Worm (Caenorhabditis elegans) whole organism, mixed stage, embryonic: ENCODE results near the gene rdy-2.

ENCODE experiments used
- M03D4.4 ChIP-seq: sonication (generic microtip); optimal IDR thresholded peaks from 2 replicates; lab custom pipeline; 2017; ENCODE audit warnings: mild to moderate bottlenecking, missing genetic modification characterization, missing compliant biosample characterization
- bed-3 ChIP-seq: fragments of 200-800 bp; sonication (Bioruptor generic); optimal IDR thresholded peaks from 3 replicates; lab custom pipeline; 2018; ENCODE audit warnings: mild to moderate bottlenecking, missing genetic modification characterization, moderate library complexity, missing compliant biosample characterization
- blmp-1 ChIP-seq: fragments of 150-350 bp; optimal IDR thresholded peaks from 2 replicates; lab custom pipeline; 2014; ENCODE audit warnings: missing biosample characterization, missing genetic modification characterization
- ceh-39 ChIP-seq: fragments of 150-350 bp; optimal IDR thresholded peaks from 2 replicates; lab custom pipeline; 2014; ENCODE audit warnings: missing biosample characterization, missing genetic modification characterization
- ceh-43 ChIP-seq: fragments of 200-800 bp; sonication (Bioruptor generic); optimal IDR thresholded peaks from 2 replicates; lab custom pipeline; 2018; ENCODE audit warnings: mild to moderate bottlenecking, missing genetic modification characterization, moderate library complexity, missing compliant biosample characterization
- ceh-83 ChIP-seq: fragments of 200-800 bp; sonication (Bioruptor generic); optimal IDR thresholded peaks from 2 replicates; lab custom pipeline; 2018; ENCODE audit warnings: mild to moderate bottlenecking, missing genetic modification characterization, missing compliant biosample characterization
- ces-1 ChIP-seq: fragments of 150-350 bp; optimal IDR thresholded peaks from 2 replicates; lab custom pipeline; 2014; ENCODE audit warnings: missing biosample characterization, missing genetic modification reagents, missing genetic modification characterization
- cnd-1 ChIP-seq: fragments of 200-800 bp; sonication (Bioruptor generic); optimal IDR thresholded peaks from 2 replicates; lab custom pipeline; 2018; ENCODE audit warnings: mild to moderate bottlenecking, missing genetic modification characterization, missing compliant biosample characterization
- drap-1 ChIP-seq: fragments of 200-800 bp; sonication (Bioruptor generic); optimal IDR thresholded peaks from 3 replicates; lab custom pipeline; 2018; ENCODE audit warnings: mild to moderate bottlenecking, missing genetic modification characterization, missing compliant biosample characterization
- elt-1 ChIP-seq: sonication (generic microtip); optimal IDR thresholded peaks from 2 replicates; lab custom pipeline; 2017; ENCODE audit warnings: missing genetic modification characterization, mild to moderate bottlenecking, missing compliant biosample characterization, antibody characterized with exemption, moderate library complexity, borderline replicate concordance; ENCODE audit not compliant: insufficient read depth
- flh-1 ChIP-seq: fragments of 200-800 bp; sonication (Bioruptor generic); optimal IDR thresholded peaks from 2 replicates; lab custom pipeline; 2018; ENCODE audit warnings: mild to moderate bottlenecking, missing genetic modification characterization, moderate library complexity, missing compliant biosample characterization
- ham-2 ChIP-seq: fragments of 200-800 bp; sonication (Bioruptor generic); optimal IDR thresholded peaks from 2 replicates; lab custom pipeline; 2018; ENCODE audit warnings: mild to moderate bottlenecking, missing genetic modification characterization, missing compliant biosample characterization
- hlh-1 ChIP-seq: fragments of 150-350 bp; optimal IDR thresholded peaks from 2 replicates; lab custom pipeline; 2014; ENCODE audit warnings: missing biosample characterization, missing genetic modification reagents, missing genetic modification characterization
- lin-13 ChIP-seq: fragments of 150-350 bp; optimal IDR thresholded peaks from 2 replicates; lab custom pipeline; 2014; ENCODE audit warnings: missing biosample characterization, missing genetic modification characterization
- lin-32 ChIP-seq: fragments of 200-800 bp; sonication (Bioruptor generic); optimal IDR thresholded peaks from 2 replicates; lab custom pipeline; 2018; ENCODE audit warnings: mild to moderate bottlenecking, missing genetic modification characterization, missing compliant biosample characterization
- lsy-2 ChIP-seq: fragments of 150-350 bp; optimal IDR thresholded peaks from 2 replicates; lab custom pipeline; 2014; ENCODE audit warnings: missing biosample characterization, missing genetic modification characterization
- mep-1 ChIP-seq: fragments of 150-350 bp; optimal IDR thresholded peaks from 2 replicates; lab custom pipeline; 2017; ENCODE audit warnings: missing biosample characterization, missing genetic modification reagents, missing genetic modification characterization, inconsistent platforms
- mls-2 ChIP-seq: sonication (generic microtip); optimal IDR thresholded peaks from 2 replicates; lab custom pipeline; 2016; ENCODE audit warnings: mild to moderate bottlenecking, missing genetic modification characterization, moderate library complexity, missing compliant biosample characterization
- nhr-237 ChIP-seq: fragments of 150-350 bp; optimal IDR thresholded peaks from 2 replicates; lab custom pipeline; 2014; ENCODE audit warnings: missing biosample characterization, missing genetic modification characterization
- nhr-28 ChIP-seq: fragments of 150-350 bp; optimal IDR thresholded peaks from 2 replicates; lab custom pipeline; 2014; ENCODE audit warnings: missing biosample characterization, missing genetic modification characterization
- nhr-76 ChIP-seq: sonication (generic microtip); optimal IDR thresholded peaks from 2 replicates; lab custom pipeline; 2017; ENCODE audit warnings: missing biosample characterization, missing genetic modification characterization
- pha-4 ChIP-seq: fragments of 150-350 bp; optimal IDR thresholded peaks from 2 replicates; lab custom pipeline; 2018; ENCODE audit warnings: missing biosample characterization, missing genetic modification reagents, missing genetic modification characterization
- snpc-4 ChIP-seq: fragments of 150-350 bp; optimal IDR thresholded peaks from 2 replicates; lab custom pipeline; 2014; ENCODE audit warnings: missing biosample characterization, missing genetic modification characterization
- sptf-1 ChIP-seq: sonication (generic microtip); optimal IDR thresholded peaks from 2 replicates; lab custom pipeline; 2017; ENCODE audit warnings: mild to moderate bottlenecking, missing genetic modification characterization, moderate library complexity, missing compliant biosample characterization
- tbx-8 ChIP-seq: fragments of 200-800 bp; sonication (Bioruptor generic); optimal IDR thresholded peaks from 2 replicates; lab custom pipeline; 2018; ENCODE audit warnings: mild to moderate bottlenecking, missing genetic modification characterization, moderate library complexity, missing compliant biosample characterization
- unc-120 ChIP-seq: sonication (generic microtip); optimal IDR thresholded peaks from 2 replicates; lab custom pipeline; 2017; ENCODE audit warnings: missing genetic modification characterization, missing compliant biosample characterization; ENCODE audit not compliant: poor library complexity, severe bottlenecking
- unc-62 ChIP-seq: fragments of 150-350 bp; optimal IDR thresholded peaks from 2 replicates; lab custom pipeline; 2014; ENCODE audit warnings: missing biosample characterization, missing genetic modification reagents, missing genetic modification characterization
- zip-8 ChIP-seq: fragments of 150-350 bp; optimal IDR thresholded peaks from 2 replicates; lab custom pipeline; 2014; ENCODE audit warnings: missing biosample characterization, missing genetic modification characterization
- ztf-11 ChIP-seq: fragments of 150-350 bp; optimal IDR thresholded peaks from 2 replicates; lab custom pipeline; 2014; ENCODE audit warnings: missing biosample characterization, missing genetic modification characterization

The rdy-2 gene

ce11 chrV:13620676-13621075 is 19.9 kb upstream of the rdy-2 start, which contains the start of gene F53F4.15:
F53F4.15 (plus strand) TSS chrV:13620976.
- no peak for TF ChIP-seq ceh-43

DNA sequence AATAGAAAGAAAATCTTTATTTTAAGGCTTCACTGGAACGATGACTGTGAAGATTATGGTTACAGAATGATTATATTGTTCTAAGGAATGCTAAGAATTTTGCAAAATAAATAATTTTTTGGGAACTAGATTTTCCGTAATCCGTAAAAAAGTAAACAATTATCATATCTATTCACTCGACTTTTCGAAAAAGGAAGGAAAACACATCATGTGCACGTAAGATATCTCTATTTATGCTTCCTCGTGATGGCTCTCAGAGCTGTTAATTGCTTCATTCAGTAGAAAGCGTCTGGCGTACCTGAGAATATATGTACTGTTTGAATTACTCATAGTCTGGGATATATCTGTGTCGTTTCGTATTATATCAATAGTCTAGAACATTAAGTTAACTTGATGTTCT is 19.0 kb upstream of the rdy-2 start, which contains the start of gene srd-11:
TSS of gene srd-11 (minus strand) at position 101 of the 400 bp plus-strand sequence.
- TF ChIP-seq ceh-39 (tag; lab: Kevin White, UChicago) (no peak), lin-32 (GFP tag; lab: Kevin White, UChicago) (no peak), snpc-4 (tag; lab: Kevin White, UChicago) (no peak), nhr-28 (tag; lab: Kevin White, UChicago) (no peak), ceh-83 (GFP tag; lab: Kevin White, UChicago) (no peak)
- TF ChIP-seq, all 35 proteins: peak for 0

- TF ChIP-seq mls-2 (tag; lab: Kevin White, UChicago): no peak
- TF ChIP-seq flh-1 (GFP tag; lab: Kevin White, UChicago): no peak
- no peak for TF ChIP-seq ceh-83 (GFP tag; lab: Kevin White, UChicago)
- TF ChIP-seq blmp-1: no peak
- no peak for TF ChIP-seq pha-4 (tag; lab: Kevin White, UChicago)
- TF ChIP-seq tbx-8: no peak
- no peak for TF ChIP-seq nhr-76
- TF ChIP-seq ham-2: no peak
- no peak for TF ChIP-seq mep-1
- no peak for TF ChIP-seq drap-1 (GFP tag; lab: Kevin White, UChicago)
- no peak for TF ChIP-seq ztf-11 (tag; lab: Kevin White, UChicago)
These were observed 13.1 kb upstream of the rdy-2 start, which contains the start of gene F53F4.7 for ce11 chrV:13613870-13614269. F53F4.7 (minus strand) TSS chrV:13613970.

ce11 chrV:13611782-13612181 is 11.0 kb upstream of the rdy-2 start, which contains the start of gene spig-9:
spig-9 (minus strand) TSS chrV:13611882.
- TF ChIP-seq nhr-76 (no peak), ham-2 (no peak), ces-1 (GFP tag; lab: Kevin White, UChicago) (no peak), unc-120 (tag; lab: Kevin White, UChicago) (no peak), cnd-1 (no peak), ceh-39 (tag; lab: Kevin White, UChicago) (no peak)

DNA sequence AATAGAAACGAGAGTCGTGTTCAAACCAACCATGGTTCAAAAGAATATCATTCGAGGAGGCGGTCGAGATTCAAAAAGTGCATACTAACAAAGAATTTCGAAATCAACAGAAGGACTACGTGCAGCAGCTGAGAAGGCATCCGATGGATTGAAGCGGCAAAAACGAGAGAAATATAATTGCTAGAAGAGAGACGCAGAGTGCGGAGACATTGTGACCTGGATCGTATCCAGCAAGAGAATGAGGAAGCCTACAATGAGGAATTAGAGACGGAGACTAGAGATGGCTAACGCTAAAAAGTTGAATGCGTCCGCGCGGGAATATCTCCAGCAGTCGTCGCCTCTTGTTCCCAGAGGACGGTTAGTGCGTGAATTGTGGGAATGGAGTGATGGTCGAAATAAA is 9.0 kb upstream of the rdy-2 start:
- TF ChIP-seq nhr-28 (tag; lab: Kevin White, UChicago) (no peak), ham-2 (peak; percentile 93)

DNA sequence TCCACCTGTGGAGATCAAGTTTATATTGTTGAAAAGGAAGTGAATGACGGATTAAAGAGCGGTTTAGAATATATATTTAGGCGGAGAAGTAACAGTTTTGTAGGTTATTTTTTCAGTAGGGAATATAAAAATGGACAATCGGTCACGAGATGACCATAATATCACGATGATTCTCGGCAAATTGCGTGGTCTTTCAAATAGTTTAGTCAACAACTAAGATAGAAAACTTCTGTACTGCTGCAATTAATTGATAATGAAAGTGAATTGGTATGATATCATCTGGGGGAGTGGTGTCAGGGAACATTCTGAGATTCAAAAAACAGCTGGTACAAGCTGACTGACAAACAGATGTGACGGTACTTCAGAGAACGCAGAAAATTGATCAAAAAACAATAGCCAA is 7.7 kb upstream of the rdy-2 start:
- TF ChIP-seq ceh-83 (GFP tag; lab: Kevin White, UChicago) (no peak), lsy-2 (tag; lab: Kevin White, UChicago) (no peak), hlh-1 (tag; lab: Kevin White, UChicago) (no peak), unc-62 (GFP tag; lab: Kevin White, UChicago) (no peak), ztf-11 (tag; lab: Kevin White, UChicago) (no peak), snpc-4 (tag; lab: Kevin White, UChicago) (no peak), lin-13 (no peak), nhr-76 (no peak), ces-1 (GFP tag; lab: Kevin White, UChicago) (no peak), flh-1 (GFP tag; lab: Kevin White, UChicago) (no peak), zip-8 (tag; lab: Kevin White, UChicago) (no peak), nhr-237 (tag; lab: Kevin White, UChicago) (no peak), M03D4.4 (tag; lab: Kevin White, UChicago) (no peak), unc-120 (tag; lab: Kevin White, UChicago) (no peak), mep-1 (no peak), nhr-28 (tag; lab: Kevin White, UChicago) (no peak)
- TF ChIP-seq, all 35 proteins: peak for 0

DNA sequence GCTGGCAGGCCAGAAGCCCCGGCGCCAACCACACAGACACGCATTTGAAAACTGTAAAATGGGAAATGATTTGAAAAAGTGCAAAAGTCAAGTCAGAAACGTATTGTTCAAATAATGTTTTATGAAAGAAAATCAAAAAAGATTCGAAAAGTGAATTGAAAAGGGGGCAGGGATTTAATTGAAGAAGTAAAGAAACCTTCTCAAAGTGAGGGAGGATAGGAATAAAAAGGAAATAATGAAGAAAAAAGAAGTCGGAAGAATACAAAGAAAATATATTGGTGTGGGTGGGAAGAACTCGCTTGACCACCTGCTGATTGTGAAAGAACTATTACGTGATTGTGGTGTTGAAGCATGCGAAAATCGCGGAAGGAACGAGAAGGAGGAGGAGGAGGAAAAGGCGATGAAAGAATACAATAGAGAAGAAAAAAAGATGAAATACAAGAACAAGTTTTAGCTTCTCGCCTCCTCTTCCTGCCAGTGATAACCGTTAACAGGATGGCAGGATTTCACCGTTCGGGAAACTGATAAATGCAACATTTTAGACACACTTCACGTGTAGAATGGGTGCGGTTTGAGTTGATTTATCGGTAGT is 6.0 kb upstream of the rdy-2 start, which contains the start of gene fmo-4:
TSS of gene fmo-4 (minus strand) at position 51 of the 592 bp plus-strand sequence.
- TF ChIP-seq unc-120 (tag; lab: Kevin White, UChicago) (no peak), lin-13 (no peak), lin-32 (GFP tag; lab: Kevin White, UChicago) (no peak), mls-2 (tag; lab: Kevin White, UChicago) (no peak), bed-3 (GFP tag; lab: Kevin White, UChicago) (no peak), snpc-4 (tag; lab: Kevin White, UChicago) (no peak), ceh-43 (no peak), ham-2 (no peak), blmp-1 (no peak), nhr-76 (no peak), sptf-1 (tag; lab: Kevin White, UChicago) (no peak), ceh-83 (GFP tag; lab: Kevin White, UChicago) (no peak), pha-4 (tag; lab: Kevin White, UChicago) (no peak), elt-1 (tag; lab: Kevin White, UChicago) (no peak)
